Fruit fly (Drosophila melanogaster): ENCODE results near the gene CG12237.

DNA sequence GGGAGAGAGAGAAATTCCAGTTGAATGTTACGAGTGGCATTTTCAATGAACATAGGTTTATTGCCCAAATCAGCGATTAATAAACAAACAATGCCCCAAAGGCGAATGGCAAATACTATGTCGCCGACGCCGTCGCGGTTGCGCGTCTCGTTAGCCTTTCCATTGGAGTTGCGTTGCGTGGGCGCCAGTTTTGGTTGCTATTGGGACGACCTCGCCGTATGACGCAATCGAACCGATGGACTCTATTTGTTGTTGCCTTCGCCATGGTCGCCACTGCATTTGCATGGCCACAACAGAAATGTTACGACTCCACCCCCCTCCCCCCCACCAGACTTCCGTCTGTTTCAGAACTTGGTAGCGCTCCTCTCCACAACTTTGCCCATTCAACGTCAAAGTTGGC is 36.1 kb downstream of the CG12237 start:
- TF ChIP-seq CG8478 (optimal IDR thresholded peaks at IDR 0.05) (no peak), CTCF (optimal IDR thresholded peaks at IDR 0.05) (no peak)

Data from S2 (cell line).